Fruit fly (Drosophila melanogaster) whole organism: ENCODE measurements around the gene Sec24CD.

Source experiments
- CG8478 ChIP-seq: fragments of >200 bp; optimal IDR thresholded peaks from 2 replicates; lab custom pipeline; 2018; ENCODE audit warnings: inconsistent platforms
- Dll ChIP-seq: fragments of >200 bp; optimal IDR thresholded peaks from 2 replicates; lab custom pipeline; 2017
- EcR ChIP-seq, 2 experiments: fragments of >200 bp; optimal IDR thresholded peaks; 2 replicates each; lab custom pipeline; 2017; ENCODE audit warnings: missing biosample characterization in 2 of 2, missing genetic modification characterization in 2 of 2, missing genetic modification reagents in 2 of 2
- pan ChIP-seq: fragments of >200 bp; optimal IDR thresholded peaks from 2 replicates; lab custom pipeline; 2017
- psq ChIP-seq: fragments of >200 bp; optimal IDR thresholded peaks from 2 replicates; lab custom pipeline; 2017
- usp ChIP-seq: fragments of >200 bp; optimal IDR thresholded peaks from 2 replicates; lab custom pipeline; 2017; ENCODE audit warnings: missing biosample characterization, missing genetic modification characterization, mixed read lengths

DNA sequence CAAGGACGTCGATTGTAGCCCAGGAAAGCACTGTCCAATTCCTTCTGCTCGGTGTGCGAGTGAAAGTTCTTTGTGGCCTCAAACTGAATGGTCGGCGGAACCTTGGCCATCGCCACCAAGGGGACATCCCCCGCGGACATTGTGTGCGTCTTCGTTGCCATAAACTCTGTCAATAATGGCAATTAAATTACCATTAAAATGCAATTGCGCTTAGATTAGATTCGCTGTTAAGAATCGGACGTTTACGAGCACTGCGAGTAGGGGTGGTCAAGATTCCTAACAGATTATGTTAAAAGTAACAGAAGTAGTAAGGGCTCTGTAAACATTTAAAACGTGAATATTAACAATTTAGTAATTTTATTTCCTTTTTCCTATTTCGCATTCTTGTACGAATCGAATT, 20.6 kb downstream of the Sec24CD start, which contains the start of gene daed:
- no peak for TF ChIP-seq psq
- no peak for TF ChIP-seq usp
- no peak for TF ChIP-seq Dll (lab: Kevin White, UChicago)
- no peak for TF ChIP-seq CG8478
- no peak for TF ChIP-seq pan (lab: Kevin White, UChicago)
- no peak for TF ChIP-seq EcR (GFP tag; optimal IDR thresholded peaks at IDR 0.05; lab: Kevin White, UChicago)
